Fruit fly (Drosophila melanogaster): ENCODE data around the gene sens-2.
A peak's percentile ranks its signal among the peaks of the same experiment; 100 is the strongest.

The sens-2 gene

dm6 chr2L:6853917-6854316 lies 32.2 kb downstream of the sens-2 start (continued):
- no peak for TF ChIP-seq C15 (GFP tag; IDR thresholded peaks at IDR 0.05)
- peak; percentile 90 to 97 for TF ChIP-seq crp (GFP tag; optimal IDR thresholded peaks at IDR 0.05)
- peak; percentile 91 for TF ChIP-seq gfzf (GFP tag; optimal IDR thresholded peaks at IDR 0.05)
- TF ChIP-seq CG3847 (GFP tag; IDR thresholded peaks at IDR 0.05), result peak; percentile 41; the same call in 1 of the 2 replicates
- TF ChIP-seq CG8924 (tag; optimal IDR thresholded peaks at IDR 0.05), result peak; percentile 59
- peak; percentile 36; the same call in 1 of the 2 replicates for TF ChIP-seq ato (GFP tag; IDR thresholded peaks at IDR 0.05; ENCODE audit: partially characterized antibody)
- no peak for TF ChIP-seq CG2889 (GFP tag; IDR thresholded peaks at IDR 0.05)
- TF ChIP-seq MBD-R2 (GFP tag; IDR thresholded peaks at IDR 0.05), result peak; percentile 96
- peak; percentile 67 for TF ChIP-seq Myb (GFP tag; optimal IDR thresholded peaks at IDR 0.05)
- TF ChIP-seq BEAF-32 (GFP tag; optimal IDR thresholded peaks at IDR 0.05), result peak; percentile 43
- peak; percentile 6 for TF ChIP-seq Sin3A (optimal IDR thresholded peaks at IDR 0.05)
- TF ChIP-seq nerfin-1 (tag; optimal IDR thresholded peaks at IDR 0.05), result peak; percentile 23
- peak; percentile 69 for TF ChIP-seq CTCF (GFP tag; optimal IDR thresholded peaks at IDR 0.05)
- no peak for TF ChIP-seq Nf-YA (GFP tag; IDR thresholded peaks at IDR 0.05)
- TF ChIP-seq Hr39 (optimal IDR thresholded peaks at IDR 0.05), result no peak
- peak; percentile 94 for TF ChIP-seq CG34422 (GFP tag; IDR thresholded peaks at IDR 0.05)
- peak; percentile 15 for TF ChIP-seq CG2120 (GFP tag; optimal IDR thresholded peaks at IDR 0.05)
- TF ChIP-seq Opbp (GFP tag; IDR thresholded peaks at IDR 0.05; ENCODE audit: partially characterized antibody), result peak; percentile 48; the same call in 2 of the 3 replicates
- TF ChIP-seq CG14050 (GFP tag; IDR thresholded peaks at IDR 0.05), result no peak
- peak; percentile 3 for TF ChIP-seq Elba2 (GFP tag; optimal IDR thresholded peaks at IDR 0.05)
- TF ChIP-seq Ets97D (GFP tag; optimal IDR thresholded peaks at IDR 0.05), result peak; percentile 67
- TF ChIP-seq CG9437 (GFP tag; optimal IDR thresholded peaks at IDR 0.05), result peak; percentile 86
- no peak for TF ChIP-seq cas (GFP tag; IDR thresholded peaks at IDR 0.05)
- peak; percentile 20 for TF ChIP-seq Ets65A (GFP tag)
- no peak for TF ChIP-seq usp (GFP tag; optimal IDR thresholded peaks at IDR 0.05)
- TF ChIP-seq Ravus (GFP tag; IDR thresholded peaks at IDR 0.05), result no peak
- TF ChIP-seq CG10462 (GFP tag; optimal IDR thresholded peaks at IDR 0.05), result no peak
- no peak for TF ChIP-seq CG10431 (GFP tag; optimal IDR thresholded peaks at IDR 0.05)
- peak; percentile 93 for TF ChIP-seq CG17186 (GFP tag; optimal IDR thresholded peaks at IDR 0.05)
- peak; percentile 31; the same call in 1 of the 3 replicates for TF ChIP-seq row (GFP tag; IDR thresholded peaks at IDR 0.05)
- peak; percentile 20 for TF ChIP-seq NC2β (GFP tag; optimal IDR thresholded peaks at IDR 0.05)
- no peak for TF ChIP-seq CG18011 (GFP tag; optimal IDR thresholded peaks at IDR 0.05)
- TF ChIP-seq jigr1 (GFP tag; IDR thresholded peaks at IDR 0.05), result no peak
- TF ChIP-seq CG4617 (GFP tag; optimal IDR thresholded peaks at IDR 0.05; ENCODE audit: borderline replicate concordance), result peak; percentile 63
- no peak for TF ChIP-seq CG11560 (tag; IDR thresholded peaks at IDR 0.05)
- peak; percentile 17 for TF ChIP-seq Dek (tag; optimal IDR thresholded peaks at IDR 0.05)
- TF ChIP-seq CG14710 (tag; optimal IDR thresholded peaks at IDR 0.05), result peak; percentile 96
- TF ChIP-seq Fer2 (tag; optimal IDR thresholded peaks at IDR 0.05), result no peak
- peak; percentile 83 for TF ChIP-seq E2f2 (GFP tag; IDR thresholded peaks at IDR 0.05)
- no peak for TF ChIP-seq fd64A (GFP tag; optimal IDR thresholded peaks at IDR 0.05)
- TF ChIP-seq Rfx (GFP tag; IDR thresholded peaks at IDR 0.05), result peak; percentile 32; the same call in 1 of the 2 replicates
- peak; percentile 34; the same call in 1 of the 3 replicates for TF ChIP-seq knrl (GFP tag; IDR thresholded peaks at IDR 0.05; ENCODE audit: partially characterized antibody)
- TF ChIP-seq pb (GFP tag; optimal IDR thresholded peaks at IDR 0.05), result no peak
- TF ChIP-seq CG2116 (GFP tag; optimal IDR thresholded peaks at IDR 0.05), result peak; percentile 33
- TF ChIP-seq sens (GFP tag), result peak; percentile 41
- no peak for TF ChIP-seq gce (GFP tag; IDR thresholded peaks at IDR 0.05)
- no peak for TF ChIP-seq pan (optimal IDR thresholded peaks at IDR 0.05)
- TF ChIP-seq pan (GFP tag; optimal IDR thresholded peaks at IDR 0.05 in 1 of 2, IDR thresholded peaks at IDR 0.05 in 1 of 2), result no peak
- peak; percentile 50; the same call in 1 of the 3 replicates for TF ChIP-seq CG6791 (GFP tag; IDR thresholded peaks at IDR 0.05; ENCODE audit: partially characterized antibody)
- TF ChIP-seq al (GFP tag; IDR thresholded peaks at IDR 0.05), result no peak
- peak; percentile 28; the same call in 1 of the 2 replicates for TF ChIP-seq CG13287 (GFP tag; IDR thresholded peaks at IDR 0.05; ENCODE audit: partially characterized antibody)
- TF ChIP-seq CG12391 (tag; optimal IDR thresholded peaks at IDR 0.05), result peak; percentile 49

All from whole organism, embryonic.